Fruit fly (Drosophila melanogaster) whole organism, embryonic: ENCODE results near the gene Miga.
A peak's percentile ranks its signal among the peaks of the same experiment; 100 is the strongest.

Experiments used
- Aef1 ChIP-seq: fragments of 200-800 bp; sonication (Bioruptor generic); IDR thresholded peaks from 3 replicates; pipeline ENCODE4 v1.3.6; 2022; ENCODE audit warnings: missing biosample characterization, missing genetic modification characterization
- CG11398 ChIP-seq: fragments of 200-800 bp; sonication (Bioruptor generic); optimal IDR thresholded peaks from 2 replicates; lab custom pipeline; 2016; ENCODE audit warnings: missing biosample characterization, missing genetic modification characterization
- CG11504 ChIP-seq: fragments of 200-800 bp; sonication (Bioruptor generic); optimal IDR thresholded peaks from 3 replicates; lab custom pipeline; 2019; ENCODE audit warnings: missing biosample characterization, mild to moderate bottlenecking, missing genetic modification characterization, moderate library complexity
- CG14860 ChIP-seq: fragments of 200-800 bp; sonication (Bioruptor generic); IDR thresholded peaks from 3 replicates; pipeline ENCODE4 v1.3.6; 2022; ENCODE audit warnings: missing biosample characterization, missing genetic modification characterization; ENCODE audit not compliant: partially characterized antibody
- CG15601 ChIP-seq: fragments of 200-800 bp; sonication (Bioruptor generic); optimal IDR thresholded peaks from 3 replicates; lab custom pipeline; 2019; ENCODE audit warnings: missing biosample characterization, mild to moderate bottlenecking, missing genetic modification characterization, moderate library complexity
- CG16815 ChIP-seq: fragments of 200-800 bp; sonication (Bioruptor generic); optimal IDR thresholded peaks from 3 replicates; lab custom pipeline; 2017; ENCODE audit warnings: missing biosample characterization, mild to moderate bottlenecking, missing genetic modification characterization
- CG1832 ChIP-seq: fragments of 200-800 bp; sonication (Bioruptor generic); optimal IDR thresholded peaks from 2 replicates; lab custom pipeline; 2017; ENCODE audit warnings: missing biosample characterization, mild to moderate bottlenecking, missing genetic modification characterization, inconsistent platforms
- CG34422 ChIP-seq: fragments of 200-800 bp; sonication (Bioruptor generic); IDR thresholded peaks from 3 replicates; pipeline ENCODE4 v1.3.6; 2022; ENCODE audit warnings: missing biosample characterization, missing genetic modification characterization
- CG8281 ChIP-seq: fragments of 200-800 bp; sonication (Bioruptor generic); optimal IDR thresholded peaks from 2 replicates; lab custom pipeline; 2018; ENCODE audit warnings: missing biosample characterization, mild to moderate bottlenecking, missing genetic modification characterization, moderate library complexity
- CG9609 ChIP-seq: fragments of 200-800 bp; sonication (Bioruptor generic); optimal IDR thresholded peaks from 3 replicates; lab custom pipeline; 2016; ENCODE audit warnings: missing biosample characterization, missing genetic modification characterization
- Dad ChIP-seq: fragments of 200-800 bp; sonication (Bioruptor generic); optimal IDR thresholded peaks from 3 replicates; lab custom pipeline; 2016; ENCODE audit warnings: missing biosample characterization, missing genetic modification characterization
- Deaf1 ChIP-seq: fragments of 200-800 bp; optimal IDR thresholded peaks from 3 replicates; lab custom pipeline; 2019; ENCODE audit warnings: missing biosample characterization, mild to moderate bottlenecking, missing genetic modification characterization, moderate library complexity
- HLH54F ChIP-seq: fragments of 200-800 bp; sonication (Bioruptor generic); optimal IDR thresholded peaks from 3 replicates; lab custom pipeline; 2016; ENCODE audit warnings: missing biosample characterization, missing genetic modification characterization
- Hand ChIP-seq: fragments of 200-800 bp; sonication (Bioruptor generic); optimal IDR thresholded peaks from 2 replicates; lab custom pipeline; 2017; ENCODE audit warnings: mild to moderate bottlenecking, missing biosample characterization, missing genetic modification reagents, missing genetic modification characterization
- Hey ChIP-seq: fragments of 200-800 bp; sonication (Bioruptor generic); optimal IDR thresholded peaks from 3 replicates; lab custom pipeline; 2018; ENCODE audit warnings: missing biosample characterization, mild to moderate bottlenecking, missing genetic modification characterization
- Hr51 ChIP-seq, 2 experiments: fragments of 200-800 bp; sonication (Bioruptor generic); optimal IDR thresholded peaks; 2 replicates in 1 of 2; 3 replicates in 1 of 2; lab custom pipeline; 2016 to 2018; ENCODE audit warnings: missing biosample characterization in 2 of 2, missing genetic modification characterization in 2 of 2, mild to moderate bottlenecking in 1 of 2, moderate library complexity in 1 of 2
- NC2α ChIP-seq: fragments of 200-800 bp; sonication (Bioruptor generic); optimal IDR thresholded peaks from 2 replicates; lab custom pipeline; 2016; ENCODE audit warnings: missing biosample characterization, missing genetic modification characterization
- NC2β ChIP-seq: fragments of 200-800 bp; sonication (Bioruptor generic); optimal IDR thresholded peaks from 2 replicates; lab custom pipeline; 2016; ENCODE audit warnings: missing biosample characterization, missing genetic modification characterization
- PHDP ChIP-seq: fragments of 200-800 bp; sonication (Bioruptor generic); optimal IDR thresholded peaks from 3 replicates; lab custom pipeline; 2018; ENCODE audit warnings: missing biosample characterization, mild to moderate bottlenecking, missing genetic modification characterization, moderate library complexity
- Pdp1 ChIP-seq, 2 experiments: fragments of 200-800 bp; sonication (Bioruptor generic); optimal IDR thresholded peaks; 3 replicates each; lab custom pipeline; 2016; ENCODE audit warnings: missing biosample characterization in 2 of 2, missing genetic modification characterization in 2 of 2, mild to moderate bottlenecking in 1 of 2, moderate library complexity in 1 of 2
- Stat92E ChIP-seq, 3 experiments: fragments of >200 bp in 2 of 3; fragments of 200-800 bp in 1 of 3; sonication (Bioruptor generic) in 1 of 3; optimal IDR thresholded peaks; 2 replicates each; lab custom pipeline; 2017 to 2019; ENCODE audit warnings: missing biosample characterization in 3 of 3, missing genetic modification characterization in 3 of 3, mild to moderate bottlenecking in 1 of 3, moderate library complexity in 1 of 3
- az2 ChIP-seq: fragments of 200-800 bp; sonication (Bioruptor generic); optimal IDR thresholded peaks from 3 replicates; lab custom pipeline; 2016; ENCODE audit warnings: missing biosample characterization, missing genetic modification characterization
- caup ChIP-seq: fragments of 200-800 bp; sonication (Bioruptor generic); optimal IDR thresholded peaks from 3 replicates; lab custom pipeline; 2017; ENCODE audit warnings: missing biosample characterization, mild to moderate bottlenecking, missing genetic modification characterization, moderate library complexity; ENCODE audit not compliant: severe bottlenecking
- gsb ChIP-seq: fragments of 200-800 bp; sonication (Bioruptor generic); IDR thresholded peaks from 2 replicates; pipeline ENCODE4 v1.3.6; 2022; ENCODE audit warnings: missing biosample characterization, missing genetic modification characterization
- hth ChIP-seq: fragments of >200 bp; optimal IDR thresholded peaks from 2 replicates; lab custom pipeline; 2017; ENCODE audit warnings: inconsistent platforms
- pfk ChIP-seq: fragments of 200-800 bp; sonication (Bioruptor generic); optimal IDR thresholded peaks from 2 replicates; lab custom pipeline; 2018; ENCODE audit warnings: missing biosample characterization, mild to moderate bottlenecking, missing genetic modification characterization, moderate library complexity
- sens ChIP-seq: fragments of 200-800 bp; sonication (Bioruptor generic); peaks from one replicate; lab custom pipeline; 2016; ENCODE audit warnings: missing biosample characterization, missing genetic modification characterization
- sim ChIP-seq: fragments of 200-800 bp; sonication (Bioruptor generic); IDR thresholded peaks from 2 replicates; pipeline ENCODE4 v1.3.6; 2022; ENCODE audit warnings: missing biosample characterization, missing genetic modification characterization
- sug ChIP-seq: fragments of 200-800 bp; optimal IDR thresholded peaks from 2 replicates; lab custom pipeline; 2019; ENCODE audit warnings: missing biosample characterization, mild to moderate bottlenecking, missing genetic modification characterization, moderate library complexity
- usp ChIP-seq: fragments of >200 bp; optimal IDR thresholded peaks from 2 replicates; lab custom pipeline; 2017; ENCODE audit warnings: missing biosample characterization, missing genetic modification characterization
- vvl ChIP-seq: fragments of 200-800 bp; sonication (Bioruptor generic); IDR thresholded peaks from 2 replicates; pipeline ENCODE4 v1.3.6; 2022; ENCODE audit warnings: missing biosample characterization, missing genetic modification characterization

Miga gene

DNA sequence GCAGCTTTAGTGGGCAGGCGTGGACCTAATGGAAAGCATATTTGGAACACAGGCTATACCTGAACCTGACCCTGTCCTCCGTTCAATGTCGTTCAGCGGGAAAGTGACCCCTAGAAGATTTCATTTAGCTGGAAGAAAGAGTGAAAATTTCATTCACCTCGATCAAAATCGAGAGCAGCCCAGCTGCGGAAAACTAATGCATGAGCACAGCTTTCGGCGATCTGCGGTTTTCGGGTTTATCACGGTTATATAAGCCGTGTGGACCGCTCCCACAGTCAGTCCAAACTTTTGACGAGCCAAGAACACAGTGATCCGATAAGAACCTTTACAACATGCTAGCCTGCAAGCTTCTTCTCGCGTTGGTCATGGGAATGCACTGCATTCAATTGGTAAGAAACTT, 33.0 kb upstream of the Miga start, which contains the start of gene Cp7Fa:
Gene Cp7Fa, plus strand, starts transcription at position 301 of the 400 bp plus-strand sequence.
- TF ChIP-seq az2 (GFP tag; lab: Kevin White, UChicago), result no peak
- no peak for TF ChIP-seq Dad (GFP tag; lab: Kevin White, UChicago)
- no peak for TF ChIP-seq Aef1 (GFP tag; lab: Robert Waterston, UW)
- TF ChIP-seq CG14860 (GFP tag; lab: Robert Waterston, UW), result no peak
- no peak for TF ChIP-seq usp (GFP tag; lab: Kevin White, UChicago)
- no peak for TF ChIP-seq Hey (tag; lab: Kevin White, UChicago)
- TF ChIP-seq gsb (GFP tag; lab: Robert Waterston, UW), result no peak
- TF ChIP-seq hth (lab: Kevin White, UChicago), result no peak
- TF ChIP-seq CG34422 (GFP tag; lab: Robert Waterston, UW), result no peak
- no peak for TF ChIP-seq Hand (GFP tag; lab: Kevin White, UChicago)

DNA sequence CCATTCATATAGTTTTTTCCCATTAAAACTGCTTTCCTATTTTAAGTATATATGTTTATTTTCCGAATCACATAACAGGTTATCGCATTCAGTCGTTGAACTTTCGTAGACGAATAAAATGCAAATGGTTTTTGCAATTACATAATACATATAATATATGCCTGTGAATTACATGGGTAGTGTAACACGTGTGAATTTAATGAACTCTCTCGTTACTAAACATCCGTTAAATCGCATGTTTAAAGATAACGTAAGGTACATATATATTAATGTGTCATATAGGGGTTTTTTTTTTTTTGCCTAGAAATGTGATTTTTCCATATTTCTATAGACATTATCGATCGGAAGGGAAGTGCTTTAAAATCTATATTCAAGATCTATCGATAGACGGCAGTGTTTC, 32.0 kb upstream of the Miga start:
- TF ChIP-seq CG9609 (GFP tag; lab: Kevin White, UChicago) (no peak), Pdp1 (GFP tag; optimal IDR thresholded peaks at IDR 0.05; lab: Kevin White, UChicago) (peak in 1 of 2 experiments; percentile 68), Deaf1 (tag; lab: Kevin White, UChicago) (no peak), NC2α (GFP tag; lab: Kevin White, UChicago) (no peak), vvl (GFP tag; lab: Robert Waterston, UW) (no peak), caup (GFP tag; lab: Kevin White, UChicago) (no peak), pfk (GFP tag; lab: Kevin White, UChicago) (no peak), CG16815 (no peak)
- TF ChIP-seq, all 482 proteins: peak for 1

- TF ChIP-seq NC2β (GFP tag; lab: Kevin White, UChicago) (no peak), HLH54F (GFP tag; lab: Kevin White, UChicago) (no peak), Pdp1 (GFP tag; optimal IDR thresholded peaks at IDR 0.05; lab: Kevin White, UChicago) (peak in 1 of 2 experiments; percentile 24), PHDP (tag; lab: Kevin White, UChicago) (no peak), CG11398 (no peak), CG1832 (GFP tag; lab: Kevin White, UChicago) (no peak), Stat92E (GFP tag; optimal IDR thresholded peaks at IDR 0.05; lab: Kevin White, UChicago) (no peak), sug (tag; lab: Kevin White, UChicago) (peak; percentile 25), CG15601 (tag; lab: Kevin White, UChicago) (no peak), Hr51 (GFP tag; optimal IDR thresholded peaks at IDR 0.05; lab: Kevin White, UChicago) (no peak)
These were observed 31.4 kb upstream of the Miga start, which contains the start of gene CG12116 for dm6 chrX:8468962-8469459. CG12116 (minus strand) TSS chrX:8469012.

- TF ChIP-seq CG8281 (tag; lab: Kevin White, UChicago) (peak; percentile 20), sim (no peak), sens (peak; percentile 4), CG11504 (tag; lab: Kevin White, UChicago) (peak; percentile 91)
These were observed 29.2 kb upstream of the Miga start for dm6 chrX:8466729-8467215.
